Worm (Caenorhabditis elegans) whole organism, L2 larva: ENCODE measurements around the gene C25A11.2.

Source experiments
- C34F6.9 ChIP-seq: fragments of 150-350 bp; optimal IDR thresholded peaks from 2 replicates; lab custom pipeline; 2014; ENCODE audit warnings: missing biosample characterization, missing genetic modification characterization
- F13H6.1 ChIP-seq: sonication (generic microtip); optimal IDR thresholded peaks from 2 replicates; lab custom pipeline; 2016; ENCODE audit warnings: missing genetic modification characterization, missing compliant biosample characterization
- R02D3.7 ChIP-seq: fragments of 150-350 bp; optimal IDR thresholded peaks from 2 replicates; lab custom pipeline; 2014; ENCODE audit warnings: missing biosample characterization, missing genetic modification characterization
- alr-1 ChIP-seq: fragments of 150-350 bp; optimal IDR thresholded peaks from 2 replicates; lab custom pipeline; 2014; ENCODE audit warnings: missing biosample characterization, missing genetic modification characterization
- aly-2 ChIP-seq: fragments of 150-350 bp; optimal IDR thresholded peaks from 2 replicates; lab custom pipeline; 2014; ENCODE audit warnings: missing biosample characterization, missing genetic modification characterization
- ama-1 ChIP-seq: fragments of 150-350 bp; optimal IDR thresholded peaks from 2 replicates; lab custom pipeline; 2018; ENCODE audit warnings: inconsistent platforms
- ceh-16 ChIP-seq: fragments of 150-350 bp; optimal IDR thresholded peaks from 2 replicates; lab custom pipeline; 2014; ENCODE audit warnings: missing biosample characterization, missing genetic modification characterization
- ceh-82 ChIP-seq: fragments of 150-350 bp; optimal IDR thresholded peaks from 2 replicates; lab custom pipeline; 2014; ENCODE audit warnings: missing biosample characterization, missing genetic modification characterization
- crh-2 ChIP-seq: sonication (generic microtip); optimal IDR thresholded peaks from 2 replicates; lab custom pipeline; 2017; ENCODE audit warnings: missing biosample characterization, missing genetic modification characterization
- dmd-4 ChIP-seq: sonication (generic microtip); optimal IDR thresholded peaks from 2 replicates; lab custom pipeline; 2017; ENCODE audit warnings: missing biosample characterization, missing genetic modification characterization
- egl-27 ChIP-seq: sonication (generic microtip); optimal IDR thresholded peaks from 3 replicates; lab custom pipeline; 2017; ENCODE audit warnings: missing biosample characterization, missing genetic modification reagents, missing genetic modification characterization
- elt-1 ChIP-seq: fragments of 150-350 bp; optimal IDR thresholded peaks from 2 replicates; lab custom pipeline; 2014; ENCODE audit warnings: missing biosample characterization, missing genetic modification characterization
- elt-3 ChIP-seq: sonication (generic microtip); optimal IDR thresholded peaks from 2 replicates; lab custom pipeline; 2017; ENCODE audit warnings: missing biosample characterization, missing genetic modification characterization
- fos-1 ChIP-seq: fragments of 150-350 bp; optimal IDR thresholded peaks from 2 replicates; lab custom pipeline; 2014; ENCODE audit warnings: missing biosample characterization, missing genetic modification characterization
- gmeb-1 ChIP-seq: fragments of 150-350 bp; optimal IDR thresholded peaks from 2 replicates; lab custom pipeline; 2014; ENCODE audit warnings: missing biosample characterization, missing genetic modification characterization
- lin-11 ChIP-seq: fragments of 150-350 bp; sonication (generic microtip); optimal IDR thresholded peaks from 2 replicates; lab custom pipeline; 2014; ENCODE audit warnings: missing biosample characterization, missing genetic modification characterization, inconsistent platforms, mixed read lengths
- lin-13 ChIP-seq: fragments of 150-350 bp; optimal IDR thresholded peaks from 2 replicates; lab custom pipeline; 2014; ENCODE audit warnings: missing biosample characterization, missing genetic modification reagents, missing genetic modification characterization
- lin-39 ChIP-seq: fragments of 150-350 bp; optimal IDR thresholded peaks from 2 replicates; lab custom pipeline; 2014; ENCODE audit warnings: missing biosample characterization, missing genetic modification reagents, missing genetic modification characterization
- lsy-2 ChIP-seq, 2 experiments: fragments of 150-350 bp in 1 of 2; sonication (generic microtip) in 1 of 2; optimal IDR thresholded peaks; 2 replicates each; lab custom pipeline; 2014 to 2017; ENCODE audit warnings: missing biosample characterization in 2 of 2, missing genetic modification characterization in 2 of 2
- mab-5 ChIP-seq: fragments of 150-350 bp; optimal IDR thresholded peaks from 2 replicates; lab custom pipeline; 2014; ENCODE audit warnings: missing biosample characterization, missing genetic modification characterization
- mbf-1 ChIP-seq: sonication (generic microtip); optimal IDR thresholded peaks from 2 replicates; lab custom pipeline; 2017; ENCODE audit warnings: missing biosample characterization, missing genetic modification characterization
- mdl-1 ChIP-seq, 2 experiments: fragments of 150-350 bp in 1 of 2; sonication (generic microtip) in 1 of 2; optimal IDR thresholded peaks; 2 replicates each; lab custom pipeline; 2017; ENCODE audit warnings: missing biosample characterization in 2 of 2, missing genetic modification characterization in 2 of 2
- nhr-11 ChIP-seq: fragments of 150-350 bp; optimal IDR thresholded peaks from 2 replicates; lab custom pipeline; 2014; ENCODE audit warnings: missing biosample characterization, missing genetic modification characterization
- nhr-12 ChIP-seq: fragments of 150-350 bp; optimal IDR thresholded peaks from 2 replicates; lab custom pipeline; 2014; ENCODE audit warnings: missing biosample characterization, missing genetic modification characterization
- nhr-129 ChIP-seq: fragments of 150-350 bp; optimal IDR thresholded peaks from 2 replicates; lab custom pipeline; 2014; ENCODE audit warnings: missing biosample characterization, missing genetic modification characterization
- nhr-21 ChIP-seq: fragments of 150-350 bp; optimal IDR thresholded peaks from 2 replicates; lab custom pipeline; 2014; ENCODE audit warnings: missing biosample characterization, missing genetic modification characterization
- nhr-23 ChIP-seq: fragments of 150-350 bp; optimal IDR thresholded peaks from 2 replicates; lab custom pipeline; 2014; ENCODE audit warnings: missing biosample characterization, missing genetic modification reagents, missing genetic modification characterization
- nhr-237 ChIP-seq: fragments of 150-350 bp; optimal IDR thresholded peaks from 2 replicates; lab custom pipeline; 2014; ENCODE audit warnings: missing biosample characterization, missing genetic modification characterization
- nhr-6 ChIP-seq: fragments of 150-350 bp; optimal IDR thresholded peaks from 2 replicates; lab custom pipeline; 2014; ENCODE audit warnings: missing biosample characterization, missing genetic modification characterization
- nhr-77 ChIP-seq: fragments of 150-350 bp; optimal IDR thresholded peaks from 2 replicates; lab custom pipeline; 2014; ENCODE audit warnings: missing biosample characterization, missing genetic modification characterization
- sem-4 ChIP-seq: fragments of 150-350 bp; optimal IDR thresholded peaks from 2 replicates; lab custom pipeline; 2014; ENCODE audit warnings: missing biosample characterization, missing genetic modification reagents, missing genetic modification characterization
- sma-3 ChIP-seq: sonication (generic microtip); optimal IDR thresholded peaks from 2 replicates; lab custom pipeline; 2016; ENCODE audit warnings: missing genetic modification reagents, missing genetic modification characterization, missing compliant biosample characterization
- sma-9 ChIP-seq, 2 experiments: fragments of 150-350 bp in 1 of 2; sonication (generic microtip) in 1 of 2; optimal IDR thresholded peaks; 2 replicates each; lab custom pipeline; 2014 to 2016; ENCODE audit warnings: missing genetic modification characterization in 2 of 2, mild to moderate bottlenecking in 1 of 2, missing biosample characterization in 1 of 2, missing compliant biosample characterization in 1 of 2, missing genetic modification reagents in 1 of 2, moderate library complexity in 1 of 2
- snpc-4 ChIP-seq: fragments of 150-350 bp; optimal IDR thresholded peaks from 2 replicates; lab custom pipeline; 2014; ENCODE audit warnings: missing biosample characterization, missing genetic modification characterization
- unc-39 ChIP-seq: fragments of 150-350 bp; optimal IDR thresholded peaks from 2 replicates; lab custom pipeline; 2014; ENCODE audit warnings: missing biosample characterization, missing genetic modification characterization
- unc-62 ChIP-seq: fragments of 150-350 bp; optimal IDR thresholded peaks from 2 replicates; lab custom pipeline; 2014; ENCODE audit warnings: missing biosample characterization, missing genetic modification reagents, missing genetic modification characterization
- zag-1 ChIP-seq: fragments of 150-350 bp; optimal IDR thresholded peaks from 2 replicates; lab custom pipeline; 2014; ENCODE audit warnings: missing biosample characterization, missing genetic modification characterization
- ztf-1 ChIP-seq: fragments of 200-800 bp; sonication (Bioruptor generic); conservative IDR thresholded peaks from 2 replicates; pipeline ENCODE4 v1.3.6; 2022; ENCODE audit warnings: missing genetic modification characterization, missing compliant biosample characterization
- ztf-4 ChIP-seq: fragments of 150-350 bp; optimal IDR thresholded peaks from 2 replicates; lab custom pipeline; 2014; ENCODE audit warnings: missing biosample characterization, missing genetic modification characterization

C25A11.2 gene

DNA sequence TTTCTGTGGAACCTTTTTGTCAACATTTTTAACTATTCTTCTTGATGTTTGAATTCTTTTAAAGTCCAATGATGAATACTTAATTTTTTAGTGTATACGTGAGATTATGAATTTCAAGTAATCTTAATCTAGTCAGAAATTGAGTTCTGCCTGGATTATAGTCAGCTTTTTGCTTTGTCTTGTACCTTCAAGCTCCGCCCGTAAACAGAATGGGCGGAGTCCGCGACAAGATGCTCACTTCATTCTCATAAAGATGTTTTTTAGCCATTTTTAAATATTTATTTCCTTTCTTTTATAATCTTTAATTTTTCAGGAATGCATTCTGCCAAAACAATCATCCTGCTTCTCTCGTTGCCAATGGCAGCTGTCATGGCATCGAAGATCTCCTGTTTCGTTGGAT is 37.0 kb upstream of the C25A11.2 start, which contains the start of gene F47E1.1:
Gene F47E1.1 (plus strand): TSS at position 301 of the 400 bp plus-strand sequence.
- TF ChIP-seq lsy-2 (tag; optimal IDR thresholded peaks at IDR 0.05; lab: Kevin White, UChicago) (no peak), unc-39 (no peak), nhr-21 (tag; lab: Kevin White, UChicago) (no peak), snpc-4 (tag; lab: Kevin White, UChicago) (no peak), lin-39 (tag; lab: Kevin White, UChicago) (no peak), nhr-129 (tag; lab: Kevin White, UChicago) (no peak), ceh-82 (tag; lab: Kevin White, UChicago) (no peak), nhr-237 (tag; lab: Kevin White, UChicago) (no peak), gmeb-1 (tag; lab: Kevin White, UChicago) (no peak), nhr-23 (tag; lab: Kevin White, UChicago) (no peak), nhr-6 (tag; lab: Kevin White, UChicago) (no peak), mbf-1 (tag; lab: Kevin White, UChicago) (no peak), ama-1 (lab: Kevin White, UChicago) (no peak), egl-27 (tag; lab: Kevin White, UChicago) (no peak), nhr-77 (tag; lab: Kevin White, UChicago) (no peak), elt-1 (tag; lab: Kevin White, UChicago) (no peak), mdl-1 (tag; optimal IDR thresholded peaks at IDR 0.05; lab: Kevin White, UChicago) (no peak), R02D3.7 (no peak), sem-4 (tag; lab: Kevin White, UChicago) (no peak)

DNA sequence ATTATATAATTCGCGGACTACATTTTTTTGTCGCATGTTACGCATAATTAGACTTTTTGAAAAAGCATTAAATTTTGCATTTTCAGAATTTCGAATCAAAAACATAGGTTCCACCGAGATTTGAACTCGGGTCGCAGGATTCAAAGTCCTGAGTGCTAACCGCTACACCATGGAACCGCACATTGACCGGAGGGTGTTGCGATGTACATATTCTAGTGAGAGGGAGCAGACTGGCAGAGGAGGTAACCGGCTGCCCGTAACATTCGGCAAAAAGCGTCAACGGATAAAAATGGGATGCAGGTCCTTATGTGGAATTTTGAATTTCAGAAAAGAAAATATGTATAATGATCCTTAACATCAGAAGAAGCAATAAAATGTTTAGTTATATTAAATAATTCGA is 35.7 kb upstream of the C25A11.2 start:
- TF ChIP-seq lin-39 (tag; lab: Kevin White, UChicago) (no peak), crh-2 (tag; lab: Kevin White, UChicago) (no peak), nhr-237 (tag; lab: Kevin White, UChicago) (no peak), ztf-1 (GFP tag; lab: Robert Waterston, UW) (no peak), nhr-21 (tag; lab: Kevin White, UChicago) (peak; percentile 26), unc-62 (GFP tag; lab: Kevin White, UChicago) (no peak), snpc-4 (tag; lab: Kevin White, UChicago) (no peak), lin-11 (tag; lab: Kevin White, UChicago) (peak; percentile 11), mab-5 (no peak), nhr-6 (tag; lab: Kevin White, UChicago) (no peak), elt-3 (tag; lab: Kevin White, UChicago) (no peak), gmeb-1 (tag; lab: Kevin White, UChicago) (no peak), nhr-12 (tag; lab: Kevin White, UChicago) (no peak), lsy-2 (tag; optimal IDR thresholded peaks at IDR 0.05; lab: Kevin White, UChicago) (peak in 1 of 2 experiments; percentile 23), ztf-4 (no peak), sma-3 (GFP tag; lab: Kevin White, UChicago) (peak; percentile 2), mdl-1 (tag; optimal IDR thresholded peaks at IDR 0.05; lab: Kevin White, UChicago) (no peak), fos-1 (tag; lab: Kevin White, UChicago) (peak; percentile 23), mbf-1 (tag; lab: Kevin White, UChicago) (no peak), zag-1 (tag; lab: Kevin White, UChicago) (no peak), nhr-11 (tag; lab: Kevin White, UChicago) (no peak), alr-1 (tag; lab: Kevin White, UChicago) (no peak), sma-9 (GFP tag; optimal IDR thresholded peaks at IDR 0.05; lab: Kevin White, UChicago) (peak; percentile 26), sma-9 (tag; optimal IDR thresholded peaks at IDR 0.05; lab: Kevin White, UChicago) (no peak), dmd-4 (tag; lab: Kevin White, UChicago) (no peak), ama-1 (lab: Kevin White, UChicago) (no peak), ceh-16 (tag; lab: Kevin White, UChicago) (no peak), lin-13 (GFP tag; lab: Kevin White, UChicago) (peak; percentile 28), C34F6.9 (tag; lab: Kevin White, UChicago) (peak; percentile 8), F13H6.1 (tag; lab: Kevin White, UChicago) (peak; percentile 9), aly-2 (tag; lab: Kevin White, UChicago) (no peak)

DNA sequence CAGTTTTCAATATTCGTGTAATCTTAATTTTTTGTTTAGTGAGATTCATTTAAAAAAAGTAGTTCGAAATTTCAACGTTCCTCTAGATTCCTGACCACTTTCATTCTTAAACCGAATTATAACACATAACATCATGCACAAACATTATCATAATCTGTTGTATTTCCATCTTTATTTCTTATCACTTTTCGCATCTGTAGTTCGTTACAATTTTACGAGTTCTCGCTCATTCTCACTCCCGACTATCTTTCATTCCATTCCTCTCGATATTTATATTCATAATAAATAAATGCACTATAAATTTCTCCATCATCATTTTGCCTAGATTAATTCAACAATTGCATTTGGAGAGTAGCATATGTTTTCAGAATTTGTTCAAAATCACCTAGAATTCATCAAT is 32.7 kb upstream of the C25A11.2 start:
- TF ChIP-seq R02D3.7 (no peak), fos-1 (tag; lab: Kevin White, UChicago) (peak; percentile 40), lsy-2 (tag; optimal IDR thresholded peaks at IDR 0.05; lab: Kevin White, UChicago) (no peak)
